Worm (Caenorhabditis elegans) whole organism, young adult: ENCODE measurements around the gene grl-31.

Experiments used
- B0035.1 ChIP-seq: sonication (generic microtip); optimal IDR thresholded peaks from 2 replicates; lab custom pipeline; 2016; ENCODE audit warnings: missing genetic modification characterization, mild to moderate bottlenecking, missing compliant biosample characterization, missing genotype, missing genetic modification reagents
- B0261.1 ChIP-seq: sonication (generic microtip); optimal IDR thresholded peaks from 2 replicates; lab custom pipeline; 2016; ENCODE audit warnings: mild to moderate bottlenecking, missing genetic modification characterization, moderate library complexity, missing compliant biosample characterization
- B0336.3 ChIP-seq: fragments of 200-800 bp; sonication (Bioruptor generic); IDR thresholded peaks from 2 replicates; pipeline ENCODE4 v1.3.6; 2022; ENCODE audit warnings: missing genetic modification characterization, missing compliant biosample characterization
- C06A6.2 ChIP-seq: fragments of 200-800 bp; sonication (Bioruptor generic); conservative IDR thresholded peaks from 2 replicates; pipeline ENCODE4 v1.3.6; 2022; ENCODE audit warnings: missing genetic modification characterization, missing compliant biosample characterization
- F23B12.7 ChIP-seq: sonication (generic microtip); optimal IDR thresholded peaks from 2 replicates; lab custom pipeline; 2017; ENCODE audit warnings: missing genetic modification characterization, mild to moderate bottlenecking, missing compliant biosample characterization, antibody characterized with exemption, moderate library complexity; ENCODE audit not compliant: insufficient read depth
- F39B2.1 ChIP-seq: fragments of 200-800 bp; sonication (Bioruptor generic); IDR thresholded peaks from 2 replicates; pipeline ENCODE4 v1.3.6; 2022; ENCODE audit warnings: missing genetic modification reagents, missing genetic modification characterization, missing compliant biosample characterization
- T07F8.4 ChIP-seq: sonication (generic microtip); optimal IDR thresholded peaks from 2 replicates; lab custom pipeline; 2016; ENCODE audit warnings: mild to moderate bottlenecking, missing genetic modification characterization, moderate library complexity, missing compliant biosample characterization
- aptf-3 ChIP-seq: fragments of 200-800 bp; sonication (Bioruptor generic); IDR thresholded peaks from 2 replicates; pipeline ENCODE4 v1.3.6; 2022; ENCODE audit warnings: missing genetic modification characterization, missing compliant biosample characterization
- atf-7 ChIP-seq: sonication (generic microtip); optimal IDR thresholded peaks from 2 replicates; lab custom pipeline; 2017; ENCODE audit warnings: mild to moderate bottlenecking, missing genetic modification characterization, missing compliant biosample characterization
- attf-3 ChIP-seq: fragments of 200-800 bp; sonication (Bioruptor generic); conservative IDR thresholded peaks from 2 replicates; pipeline ENCODE4 v1.3.6; 2022; ENCODE audit warnings: missing genetic modification reagents, missing genetic modification characterization, missing compliant biosample characterization
- attf-5 ChIP-seq: fragments of 200-800 bp; sonication (Bioruptor generic); optimal IDR thresholded peaks from 2 replicates; lab custom pipeline; 2018; ENCODE audit warnings: mild to moderate bottlenecking, missing genetic modification characterization, missing compliant biosample characterization
- bed-1 ChIP-seq: fragments of 200-800 bp; sonication (Bioruptor generic); IDR thresholded peaks from 2 replicates; pipeline ENCODE4 v1.3.6; 2022; ENCODE audit warnings: missing genetic modification reagents, missing genetic modification characterization, missing compliant biosample characterization
- ccch-3 ChIP-seq: fragments of 200-800 bp; sonication (Bioruptor generic); optimal IDR thresholded peaks from 2 replicates; lab custom pipeline; 2018; ENCODE audit warnings: mild to moderate bottlenecking, missing genetic modification characterization, missing compliant biosample characterization
- cebp-1 ChIP-seq, 2 experiments: fragments of 200-800 bp in 1 of 2; sonication (Bioruptor generic) in 1 of 2; sonication (generic microtip) in 1 of 2; IDR thresholded peaks in 1 of 2; optimal IDR thresholded peaks in 1 of 2; 2 replicates each; pipeline versions ENCODE4 v1.3.6 to Lab custom; 2017 to 2022; ENCODE audit warnings: missing compliant biosample characterization in 2 of 2, missing genetic modification characterization in 2 of 2, mild to moderate bottlenecking in 1 of 2, missing genetic modification reagents in 1 of 2, moderate library complexity in 1 of 2
- die-1 ChIP-seq: sonication (generic microtip); optimal IDR thresholded peaks from 2 replicates; lab custom pipeline; 2016; ENCODE audit warnings: missing genotype, mild to moderate bottlenecking, missing genetic modification characterization, missing compliant biosample characterization
- dpff-1 ChIP-seq: sonication (generic microtip); optimal IDR thresholded peaks from 2 replicates; lab custom pipeline; 2017; ENCODE audit warnings: mild to moderate bottlenecking, missing genetic modification characterization, missing compliant biosample characterization
- egl-18 ChIP-seq: fragments of 200-800 bp; sonication (Bioruptor generic); IDR thresholded peaks from 2 replicates; pipeline ENCODE4 v1.3.6; 2022; ENCODE audit warnings: missing genetic modification reagents, missing genetic modification characterization, missing compliant biosample characterization
- egl-44 ChIP-seq: fragments of 200-800 bp; sonication (Bioruptor generic); IDR thresholded peaks from 2 replicates; pipeline ENCODE4 v1.3.6; 2022; ENCODE audit warnings: missing genetic modification reagents, missing genetic modification characterization, missing compliant biosample characterization
- him-1 ChIP-seq: sonication (generic microtip); optimal IDR thresholded peaks from 2 replicates; lab custom pipeline; 2016; ENCODE audit warnings: missing genotype, missing genetic modification reagents, missing genetic modification characterization, missing compliant biosample characterization
- hmg-1.2 ChIP-seq: fragments of 200-800 bp; sonication (Bioruptor generic); IDR thresholded peaks from 2 replicates; pipeline ENCODE4 v1.3.6; 2022; ENCODE audit warnings: missing genetic modification reagents, missing genetic modification characterization, missing compliant biosample characterization
- lag-1 ChIP-seq: fragments of 200-800 bp; sonication (Bioruptor generic); IDR thresholded peaks from 2 replicates; pipeline ENCODE4 v1.3.6; 2022; ENCODE audit warnings: missing genetic modification reagents, missing genetic modification characterization, missing compliant biosample characterization
- lin-54 ChIP-seq: fragments of 200-800 bp; sonication (Bioruptor generic); optimal IDR thresholded peaks from 2 replicates; lab custom pipeline; 2018; ENCODE audit warnings: mild to moderate bottlenecking, missing genetic modification characterization, missing compliant biosample characterization
- lsl-1 ChIP-seq: fragments of 200-800 bp; sonication (Bioruptor generic); optimal IDR thresholded peaks from 2 replicates; lab custom pipeline; 2018; ENCODE audit warnings: mild to moderate bottlenecking, missing genetic modification characterization, moderate library complexity, missing compliant biosample characterization
- lsy-27 ChIP-seq: sonication (generic microtip); optimal IDR thresholded peaks from 2 replicates; lab custom pipeline; 2017; ENCODE audit warnings: missing genetic modification characterization, mild to moderate bottlenecking, missing compliant biosample characterization, antibody characterized with exemption, missing genotype, borderline replicate concordance; ENCODE audit not compliant: insufficient read depth
- madf-3 ChIP-seq: fragments of 200-800 bp; sonication (Bioruptor generic); IDR thresholded peaks from 2 replicates; pipeline ENCODE4 v1.3.6; 2022; ENCODE audit warnings: missing genetic modification reagents, missing genetic modification characterization, missing compliant biosample characterization
- mes-4 ChIP-seq: sonication (generic microtip); optimal IDR thresholded peaks from 2 replicates; lab custom pipeline; 2016; ENCODE audit warnings: missing genotype, missing genetic modification characterization, missing compliant biosample characterization
- nfya-1 ChIP-seq: sonication (generic microtip); optimal IDR thresholded peaks from 2 replicates; lab custom pipeline; 2017; ENCODE audit warnings: antibody characterized with exemption, missing compliant biosample characterization, missing genetic modification characterization, borderline replicate concordance; ENCODE audit not compliant: insufficient read depth
- nhr-80 ChIP-seq: sonication (generic microtip); optimal IDR thresholded peaks from 2 replicates; lab custom pipeline; 2016; ENCODE audit warnings: missing genetic modification characterization, missing compliant biosample characterization
- pbrm-1 ChIP-seq: fragments of 200-800 bp; sonication (Bioruptor generic); IDR thresholded peaks from 2 replicates; pipeline ENCODE4 v1.3.6; 2022; ENCODE audit warnings: missing genetic modification reagents, missing genetic modification characterization, missing compliant biosample characterization
- pha-4 ChIP-seq: fragments of 150-350 bp; sonication (generic microtip); optimal IDR thresholded peaks from 2 replicates; lab custom pipeline; 2014; ENCODE audit warnings: missing biosample characterization, missing genetic modification reagents, missing genetic modification characterization
- rcor-1 ChIP-seq: fragments of 200-800 bp; sonication (Bioruptor generic); IDR thresholded peaks from 2 replicates; pipeline ENCODE4 v1.3.6; 2022; ENCODE audit warnings: missing genetic modification reagents, missing genetic modification characterization, missing compliant biosample characterization
- snpc-3.4 ChIP-seq: sonication (generic microtip); optimal IDR thresholded peaks from 2 replicates; lab custom pipeline; 2017; ENCODE audit warnings: missing genetic modification characterization, mild to moderate bottlenecking, missing compliant biosample characterization, antibody characterized with exemption, moderate library complexity, missing genotype, missing genetic modification reagents
- somi-1 ChIP-seq: fragments of 200-800 bp; sonication (Bioruptor generic); optimal IDR thresholded peaks from 2 replicates; lab custom pipeline; 2018; ENCODE audit warnings: mild to moderate bottlenecking, missing genetic modification characterization, missing compliant biosample characterization
- sptf-2 ChIP-seq: fragments of 200-800 bp; sonication (Bioruptor generic); optimal IDR thresholded peaks from 2 replicates; lab custom pipeline; 2018; ENCODE audit warnings: mild to moderate bottlenecking, missing genetic modification characterization, missing compliant biosample characterization
- tbp1 ChIP-seq: fragments of 200-800 bp; sonication (Bioruptor generic); optimal IDR thresholded peaks from 2 replicates; lab custom pipeline; 2018; ENCODE audit warnings: mild to moderate bottlenecking, missing genetic modification characterization, missing compliant biosample characterization
- unc-130 ChIP-seq: sonication (generic microtip); optimal IDR thresholded peaks from 2 replicates; lab custom pipeline; 2016; ENCODE audit warnings: missing genetic modification reagents, missing genetic modification characterization, missing compliant biosample characterization
- ztf-6 ChIP-seq: fragments of 200-800 bp; sonication (Bioruptor generic); IDR thresholded peaks from 2 replicates; pipeline ENCODE4 v1.3.6; 2022; ENCODE audit warnings: missing genetic modification reagents, missing genetic modification characterization, missing compliant biosample characterization

grl-31 gene

ce11 chrV:3535260-3535659 is 22.3 kb downstream of the grl-31 start, which contains the start of gene nhr-221:
Gene nhr-221, minus strand, starts transcription at chrV:3535360.
- TF ChIP-seq somi-1 (no peak), tbp1 (no peak), unc-130 (GFP tag; lab: Kevin White, UChicago) (no peak), cebp-1 (GFP tag; IDR thresholded peaks at IDR 0.05; lab: Robert Waterston, UW) (no peak), cebp-1 (tag; optimal IDR thresholded peaks at IDR 0.05; lab: Kevin White, UChicago) (no peak), sptf-2 (GFP tag; lab: Kevin White, UChicago) (no peak), lsy-27 (no peak), lag-1 (no peak), lsl-1 (GFP tag; lab: Kevin White, UChicago) (no peak), attf-3 (GFP tag; lab: Robert Waterston, UW) (no peak), F39B2.1 (GFP tag; lab: Robert Waterston, UW) (no peak)

ce11 chrV:3530403-3530802 is 27.2 kb downstream of the grl-31 start, which contains the start of gene srbc-66:
Gene srbc-66, plus strand, starts transcription at chrV:3530703.
- TF ChIP-seq pha-4 (tag; lab: Kevin White, UChicago) = no peak
- no peak for TF ChIP-seq ztf-6
- TF ChIP-seq B0035.1 (tag; lab: Kevin White, UChicago) = no peak
- TF ChIP-seq pbrm-1 (GFP tag; lab: Robert Waterston, UW) = no peak
- TF ChIP-seq dpff-1 (tag; lab: Kevin White, UChicago) = no peak
- no peak for TF ChIP-seq ccch-3 (GFP tag; lab: Kevin White, UChicago)
- TF ChIP-seq aptf-3 (GFP tag; lab: Robert Waterston, UW) = no peak
- TF ChIP-seq T07F8.4 (tag; lab: Kevin White, UChicago) = no peak
- TF ChIP-seq egl-44 (GFP tag; lab: Robert Waterston, UW) = no peak
- TF ChIP-seq tbp1 = no peak
- no peak for TF ChIP-seq nfya-1 (tag; lab: Kevin White, UChicago)
- TF ChIP-seq B0261.1 (tag; lab: Kevin White, UChicago) = no peak
- no peak for TF ChIP-seq atf-7 (tag; lab: Kevin White, UChicago)
- no peak for TF ChIP-seq die-1
- TF ChIP-seq F23B12.7 = no peak
- no peak for TF ChIP-seq madf-3 (GFP tag; lab: Robert Waterston, UW)
- TF ChIP-seq, all 124 proteins: peak for 0

DNA sequence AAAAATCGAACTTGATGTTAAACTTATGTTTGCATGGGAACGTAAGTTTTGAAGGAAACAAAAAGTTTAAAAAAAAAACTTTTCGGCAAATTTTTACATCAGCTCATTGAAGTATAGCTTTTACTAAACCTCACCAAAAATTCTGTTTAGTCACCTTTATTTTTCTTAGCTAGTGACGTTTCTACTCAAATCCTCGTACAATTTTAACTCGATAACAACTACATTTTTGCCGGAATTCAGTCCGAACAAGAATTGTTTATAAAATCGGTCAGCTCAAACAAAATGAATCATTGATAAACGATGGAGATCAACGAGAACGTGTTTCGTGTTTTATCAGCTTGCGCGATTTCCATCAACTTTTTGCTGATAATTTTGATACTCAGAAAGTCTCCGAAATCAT is 30.7 kb downstream of the grl-31 start, which contains the start of gene str-260:
str-260 (plus strand) TSS at position 301 of the 400 bp plus-strand sequence.
- TF ChIP-seq C06A6.2 (GFP tag; lab: Robert Waterston, UW) (no peak), hmg-1.2 (GFP tag; lab: Robert Waterston, UW) (no peak), lin-54 (GFP tag; lab: Kevin White, UChicago) (no peak), egl-44 (GFP tag; lab: Robert Waterston, UW) (no peak), lsy-27 (no peak), mes-4 (tag; lab: Kevin White, UChicago) (no peak), bed-1 (GFP tag; lab: Robert Waterston, UW) (no peak), snpc-3.4 (tag; lab: Kevin White, UChicago) (no peak), attf-5 (GFP tag; lab: Kevin White, UChicago) (no peak), egl-18 (GFP tag; lab: Robert Waterston, UW) (no peak), B0261.1 (tag; lab: Kevin White, UChicago) (no peak)
- TF ChIP-seq, all 124 proteins: peak for 0

DNA sequence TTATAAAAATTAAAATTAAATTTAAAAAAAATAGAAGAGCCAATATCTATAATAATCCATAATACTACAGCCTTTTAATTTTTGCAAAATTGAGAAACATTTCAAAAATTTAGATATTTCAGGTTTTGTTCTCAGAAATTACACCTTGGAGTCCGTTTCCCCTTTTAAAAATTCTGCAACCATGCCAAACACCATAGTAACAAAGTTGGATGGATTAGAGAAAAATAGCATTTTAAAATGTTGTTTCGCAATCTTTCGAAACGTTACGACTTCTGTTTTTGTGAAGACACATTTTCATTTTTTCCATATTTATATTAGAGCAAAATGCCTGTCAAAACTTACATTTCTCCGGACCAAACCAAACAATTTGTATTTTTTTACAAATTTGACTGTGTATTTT is 32.6 kb downstream of the grl-31 start, which contains the start of gene T24A6.7:
T24A6.7 (plus strand) TSS at position 301 of the 400 bp plus-strand sequence.
- TF ChIP-seq nhr-80 (tag; lab: Kevin White, UChicago) (no peak), B0261.1 (tag; lab: Kevin White, UChicago) (no peak), lin-54 (GFP tag; lab: Kevin White, UChicago) (no peak), B0336.3 (GFP tag; lab: Robert Waterston, UW) (no peak), him-1 (no peak), unc-130 (GFP tag; lab: Kevin White, UChicago) (no peak), rcor-1 (GFP tag; lab: Robert Waterston, UW) (no peak)
